Worm (Caenorhabditis elegans) whole organism, young adult: ENCODE results near the gene srlf-37.

Experiments used
- D2030.7 ChIP-seq: fragments of 200-800 bp; sonication (Bioruptor generic); IDR thresholded peaks from 2 replicates; pipeline ENCODE4 v1.3.6; 2022; ENCODE audit warnings: missing genetic modification reagents, missing genetic modification characterization, missing compliant biosample characterization
- F23B12.7 ChIP-seq: sonication (generic microtip); optimal IDR thresholded peaks from 2 replicates; lab custom pipeline; 2017; ENCODE audit warnings: missing genetic modification characterization, mild to moderate bottlenecking, missing compliant biosample characterization, antibody characterized with exemption, moderate library complexity; ENCODE audit not compliant: insufficient read depth
- F37B4.10 ChIP-seq: fragments of 200-800 bp; sonication (Bioruptor generic); IDR thresholded peaks from 2 replicates; pipeline ENCODE4 v1.3.6; 2022; ENCODE audit warnings: missing genetic modification characterization, missing compliant biosample characterization
- F39B2.1 ChIP-seq: fragments of 200-800 bp; sonication (Bioruptor generic); IDR thresholded peaks from 2 replicates; pipeline ENCODE4 v1.3.6; 2022; ENCODE audit warnings: missing genetic modification reagents, missing genetic modification characterization, missing compliant biosample characterization
- F55B11.4 ChIP-seq: sonication (generic microtip); optimal IDR thresholded peaks from 2 replicates; lab custom pipeline; 2016; ENCODE audit warnings: missing compliant biosample characterization, missing genetic modification characterization, borderline replicate concordance; ENCODE audit not compliant: insufficient read depth
- K12H6.12 ChIP-seq: fragments of 200-800 bp; sonication (Bioruptor generic); optimal IDR thresholded peaks from 2 replicates; lab custom pipeline; 2018; ENCODE audit warnings: mild to moderate bottlenecking, missing genetic modification characterization, missing compliant biosample characterization
- Y53F4B.3 ChIP-seq: fragments of 200-800 bp; sonication (Bioruptor generic); IDR thresholded peaks from 2 replicates; pipeline ENCODE4 v1.3.6; 2022; ENCODE audit warnings: missing genetic modification reagents, missing genetic modification characterization, missing compliant biosample characterization
- Y53G8AR.9 ChIP-seq: fragments of 200-800 bp; sonication (Bioruptor generic); conservative IDR thresholded peaks from 2 replicates; pipeline ENCODE4 v1.3.6; 2022; ENCODE audit warnings: missing genetic modification reagents, missing genetic modification characterization, missing compliant biosample characterization
- ZK185.1 ChIP-seq: sonication (generic microtip); optimal IDR thresholded peaks from 2 replicates; lab custom pipeline; 2016; ENCODE audit warnings: mild to moderate bottlenecking, missing genetic modification characterization, missing compliant biosample characterization; ENCODE audit not compliant: poor library complexity, severe bottlenecking
- akir-1 ChIP-seq: fragments of 200-800 bp; sonication (Bioruptor generic); optimal IDR thresholded peaks from 2 replicates; lab custom pipeline; 2018; ENCODE audit warnings: mild to moderate bottlenecking, missing genetic modification characterization, moderate library complexity, missing compliant biosample characterization
- aptf-3 ChIP-seq: fragments of 200-800 bp; sonication (Bioruptor generic); IDR thresholded peaks from 2 replicates; pipeline ENCODE4 v1.3.6; 2022; ENCODE audit warnings: missing genetic modification characterization, missing compliant biosample characterization
- ccch-3 ChIP-seq: fragments of 200-800 bp; sonication (Bioruptor generic); optimal IDR thresholded peaks from 2 replicates; lab custom pipeline; 2018; ENCODE audit warnings: mild to moderate bottlenecking, missing genetic modification characterization, missing compliant biosample characterization
- ceh-27 ChIP-seq: fragments of 200-800 bp; sonication (Bioruptor generic); optimal IDR thresholded peaks from 2 replicates; lab custom pipeline; 2018; ENCODE audit warnings: mild to moderate bottlenecking, missing genetic modification characterization, moderate library complexity, missing compliant biosample characterization
- ceh-79 ChIP-seq: sonication (generic microtip); optimal IDR thresholded peaks from 2 replicates; lab custom pipeline; 2017; ENCODE audit warnings: mild to moderate bottlenecking, missing genetic modification characterization, missing compliant biosample characterization
- ceh-91 ChIP-seq: fragments of 200-800 bp; sonication (Bioruptor generic); IDR thresholded peaks from 2 replicates; pipeline ENCODE4 v1.3.6; 2022; ENCODE audit warnings: missing genetic modification reagents, missing genetic modification characterization, missing compliant biosample characterization
- chd-7 ChIP-seq: sonication (generic microtip); optimal IDR thresholded peaks from 2 replicates; lab custom pipeline; 2016; ENCODE audit warnings: mild to moderate bottlenecking, missing genetic modification characterization, moderate library complexity, missing compliant biosample characterization
- dox-1 ChIP-seq: fragments of 200-800 bp; sonication (Bioruptor generic); IDR thresholded peaks from 2 replicates; pipeline ENCODE4 v1.3.6; 2022; ENCODE audit warnings: missing genetic modification reagents, missing genetic modification characterization, missing compliant biosample characterization
- efl-1 ChIP-seq: fragments of 150-350 bp; optimal IDR thresholded peaks from 2 replicates; lab custom pipeline; 2014; ENCODE audit warnings: missing biosample characterization, missing genetic modification reagents, missing genetic modification characterization
- egl-44 ChIP-seq: fragments of 200-800 bp; sonication (Bioruptor generic); IDR thresholded peaks from 2 replicates; pipeline ENCODE4 v1.3.6; 2022; ENCODE audit warnings: missing genetic modification reagents, missing genetic modification characterization, missing compliant biosample characterization
- fkh-3 ChIP-seq: sonication (generic microtip); optimal IDR thresholded peaks from 2 replicates; lab custom pipeline; 2016; ENCODE audit warnings: mild to moderate bottlenecking, missing genetic modification characterization, missing compliant biosample characterization
- hlh-26 ChIP-seq: fragments of 200-800 bp; sonication (Bioruptor generic); conservative IDR thresholded peaks from 2 replicates; pipeline ENCODE4 v1.3.6; 2022; ENCODE audit warnings: missing genetic modification reagents, missing genetic modification characterization, missing compliant biosample characterization
- hmg-20 ChIP-seq: fragments of 200-800 bp; sonication (Bioruptor generic); IDR thresholded peaks from 2 replicates; pipeline ENCODE4 v1.3.6; 2022; ENCODE audit warnings: missing genetic modification reagents, missing genetic modification characterization, missing compliant biosample characterization
- lag-1 ChIP-seq: fragments of 200-800 bp; sonication (Bioruptor generic); IDR thresholded peaks from 2 replicates; pipeline ENCODE4 v1.3.6; 2022; ENCODE audit warnings: missing genetic modification reagents, missing genetic modification characterization, missing compliant biosample characterization
- lin-40 ChIP-seq: sonication (generic microtip); optimal IDR thresholded peaks from 2 replicates; lab custom pipeline; 2016; ENCODE audit warnings: missing genetic modification characterization, mild to moderate bottlenecking, missing compliant biosample characterization, missing genotype, missing genetic modification reagents
- lir-1 ChIP-seq: fragments of 200-800 bp; sonication (Bioruptor generic); conservative IDR thresholded peaks from 2 replicates; pipeline ENCODE4 v1.3.6; 2022; ENCODE audit warnings: missing genetic modification reagents, missing genetic modification characterization, missing compliant biosample characterization
- lsy-27 ChIP-seq: sonication (generic microtip); optimal IDR thresholded peaks from 2 replicates; lab custom pipeline; 2017; ENCODE audit warnings: missing genetic modification characterization, mild to moderate bottlenecking, missing compliant biosample characterization, antibody characterized with exemption, missing genotype, borderline replicate concordance; ENCODE audit not compliant: insufficient read depth
- madf-10 ChIP-seq: sonication (generic microtip); optimal IDR thresholded peaks from 2 replicates; lab custom pipeline; 2016; ENCODE audit warnings: mild to moderate bottlenecking, missing genetic modification characterization, missing compliant biosample characterization
- madf-6 ChIP-seq: fragments of 200-800 bp; sonication (Bioruptor generic); IDR thresholded peaks from 2 replicates; pipeline ENCODE4 v1.3.6; 2022; ENCODE audit warnings: missing genetic modification reagents, missing genetic modification characterization, missing compliant biosample characterization
- madf-8 ChIP-seq: fragments of 200-800 bp; sonication (Bioruptor generic); conservative IDR thresholded peaks from 2 replicates; pipeline ENCODE4 v1.3.6; 2022; ENCODE audit warnings: missing genetic modification reagents, missing genetic modification characterization, missing compliant biosample characterization
- mcd-1 ChIP-seq: fragments of 200-800 bp; sonication (Bioruptor generic); IDR thresholded peaks from 2 replicates; pipeline ENCODE4 v1.3.6; 2022; ENCODE audit warnings: missing genetic modification reagents, missing genetic modification characterization, missing compliant biosample characterization
- mes-4 ChIP-seq: sonication (generic microtip); optimal IDR thresholded peaks from 2 replicates; lab custom pipeline; 2016; ENCODE audit warnings: missing genotype, missing genetic modification characterization, missing compliant biosample characterization
- nhr-27 ChIP-seq: fragments of 200-800 bp; sonication (Bioruptor generic); optimal IDR thresholded peaks from 2 replicates; lab custom pipeline; 2018; ENCODE audit warnings: mild to moderate bottlenecking, missing genetic modification characterization, moderate library complexity, missing compliant biosample characterization
- nhr-80 ChIP-seq: sonication (generic microtip); optimal IDR thresholded peaks from 2 replicates; lab custom pipeline; 2016; ENCODE audit warnings: missing genetic modification characterization, missing compliant biosample characterization
- nhr-90 ChIP-seq: sonication (generic microtip); optimal IDR thresholded peaks from 2 replicates; lab custom pipeline; 2016; ENCODE audit warnings: missing genotype, mild to moderate bottlenecking, missing genetic modification characterization, missing compliant biosample characterization
- pha-4 ChIP-seq: fragments of 150-350 bp; sonication (generic microtip); optimal IDR thresholded peaks from 2 replicates; lab custom pipeline; 2014; ENCODE audit warnings: missing biosample characterization, missing genetic modification reagents, missing genetic modification characterization
- rec-8 ChIP-seq, 2 experiments: sonication (generic microtip); optimal IDR thresholded peaks; 2 replicates each; lab custom pipeline; 2016; ENCODE audit warnings: mild to moderate bottlenecking in 2 of 2, missing genetic modification characterization in 2 of 2, missing genetic modification reagents in 2 of 2, missing genotype in 2 of 2, missing biosample characterization in 1 of 2, missing compliant biosample characterization in 1 of 2, moderate library complexity in 1 of 2
- repo-1 ChIP-seq: sonication (generic microtip); optimal IDR thresholded peaks from 2 replicates; lab custom pipeline; 2017; ENCODE audit warnings: mild to moderate bottlenecking, missing genetic modification characterization, missing compliant biosample characterization
- snpc-1.1 ChIP-seq: sonication (generic microtip); optimal IDR thresholded peaks from 2 replicates; lab custom pipeline; 2017; ENCODE audit warnings: missing genetic modification characterization, mild to moderate bottlenecking, missing compliant biosample characterization, antibody characterized with exemption, moderate library complexity, missing genotype, missing genetic modification reagents; ENCODE audit not compliant: insufficient read depth
- snpc-3.4 ChIP-seq: sonication (generic microtip); optimal IDR thresholded peaks from 2 replicates; lab custom pipeline; 2017; ENCODE audit warnings: missing genetic modification characterization, mild to moderate bottlenecking, missing compliant biosample characterization, antibody characterized with exemption, moderate library complexity, missing genotype, missing genetic modification reagents
- sptf-2 ChIP-seq: fragments of 200-800 bp; sonication (Bioruptor generic); optimal IDR thresholded peaks from 2 replicates; lab custom pipeline; 2018; ENCODE audit warnings: mild to moderate bottlenecking, missing genetic modification characterization, missing compliant biosample characterization
- tlf-1 ChIP-seq: fragments of 200-800 bp; sonication (Bioruptor generic); optimal IDR thresholded peaks from 2 replicates; lab custom pipeline; 2018; ENCODE audit warnings: mild to moderate bottlenecking, missing genetic modification characterization, missing compliant biosample characterization
- unc-130 ChIP-seq: sonication (generic microtip); optimal IDR thresholded peaks from 2 replicates; lab custom pipeline; 2016; ENCODE audit warnings: missing genetic modification reagents, missing genetic modification characterization, missing compliant biosample characterization
- zfh-2 ChIP-seq: fragments of 200-800 bp; sonication (Bioruptor generic); conservative IDR thresholded peaks from 2 replicates; pipeline ENCODE4 v1.3.6; 2022; ENCODE audit warnings: missing genetic modification reagents, missing genetic modification characterization, missing compliant biosample characterization
- ztf-18 ChIP-seq: sonication (generic microtip); optimal IDR thresholded peaks from 2 replicates; lab custom pipeline; 2016; ENCODE audit warnings: missing genotype, mild to moderate bottlenecking, missing genetic modification characterization, missing compliant biosample characterization
- ztf-22 ChIP-seq: fragments of 200-800 bp; sonication (Bioruptor generic); optimal IDR thresholded peaks from 2 replicates; lab custom pipeline; 2018; ENCODE audit warnings: mild to moderate bottlenecking, missing genetic modification characterization, moderate library complexity, missing compliant biosample characterization

srlf-37 gene

ce11 chrV:638328-638727 is 34.3 kb upstream of the srlf-37 start, which contains the start of gene srj-37:
srj-37 (plus strand) TSS chrV:638628.
- TF ChIP-seq lir-1 (GFP tag; lab: Robert Waterston, UW): no peak
- TF ChIP-seq egl-44: no peak
- TF ChIP-seq ccch-3 (GFP tag; lab: Kevin White, UChicago): no peak

DNA sequence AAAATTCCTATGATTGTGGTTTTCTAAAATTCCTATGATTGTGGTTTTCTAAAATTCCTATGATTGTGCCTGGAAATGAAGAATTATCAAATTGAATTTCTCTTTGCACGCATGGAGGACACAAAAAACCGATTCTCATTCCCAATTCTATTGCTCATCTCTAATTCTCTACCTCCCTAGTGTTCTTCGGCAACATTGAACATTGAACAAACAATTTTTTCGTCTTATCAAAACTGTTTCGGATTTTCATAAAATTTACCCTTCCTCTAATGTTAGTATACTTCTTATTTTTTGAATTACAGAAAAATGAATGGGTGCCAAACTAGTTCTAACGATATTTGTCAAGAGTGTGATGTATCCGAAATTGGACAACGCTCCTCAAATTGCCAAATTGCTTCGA is 32.3 kb upstream of the srlf-37 start, which contains the start of gene pals-31:
Gene pals-31, plus strand, starts transcription at position 301 of the 400 bp plus-strand sequence.
- TF ChIP-seq lin-40 (no peak), F37B4.10 (no peak), ccch-3 (GFP tag; lab: Kevin White, UChicago) (no peak), lag-1 (GFP tag; lab: Robert Waterston, UW) (no peak), sptf-2 (no peak), lsy-27 (tag; lab: Kevin White, UChicago) (no peak), madf-10 (tag; lab: Kevin White, UChicago) (no peak)
- TF ChIP-seq, all 124 proteins: peak for 0

ce11 chrV:635630-636029 is 31.6 kb upstream of the srlf-37 start:
- TF ChIP-seq ceh-79 (tag; lab: Kevin White, UChicago) (no peak), Y53F4B.3 (GFP tag; lab: Robert Waterston, UW) (no peak), madf-8 (GFP tag; lab: Robert Waterston, UW) (no peak), pha-4 (tag; lab: Kevin White, UChicago) (no peak), nhr-27 (tag; lab: Kevin White, UChicago) (no peak), mcd-1 (GFP tag; lab: Robert Waterston, UW) (no peak), rec-8 (tag; optimal IDR thresholded peaks at IDR 0.05; lab: Kevin White, UChicago) (no peak), K12H6.12 (tag; lab: Kevin White, UChicago) (no peak), dox-1 (GFP tag; lab: Robert Waterston, UW) (peak; percentile 63), Y53G8AR.9 (GFP tag; lab: Robert Waterston, UW) (no peak), D2030.7 (GFP tag; lab: Robert Waterston, UW) (no peak), akir-1 (GFP tag; lab: Kevin White, UChicago) (no peak), nhr-80 (peak; percentile 88), unc-130 (no peak), ceh-27 (peak; percentile 13), F39B2.1 (GFP tag; lab: Robert Waterston, UW) (no peak), chd-7 (tag; lab: Kevin White, UChicago) (no peak), ztf-18 (tag; lab: Kevin White, UChicago) (no peak), tlf-1 (GFP tag; lab: Kevin White, UChicago) (no peak), madf-6 (no peak), nhr-90 (tag; lab: Kevin White, UChicago) (no peak), F55B11.4 (tag; lab: Kevin White, UChicago) (no peak), hlh-26 (GFP tag; lab: Robert Waterston, UW) (no peak), aptf-3 (GFP tag; lab: Robert Waterston, UW) (no peak), ceh-91 (GFP tag; lab: Robert Waterston, UW) (no peak), F23B12.7 (tag; lab: Kevin White, UChicago) (no peak), ZK185.1 (tag; lab: Kevin White, UChicago) (no peak), snpc-1.1 (tag; lab: Kevin White, UChicago) (peak; percentile 18), lin-40 (no peak), repo-1 (no peak), fkh-3 (tag; lab: Kevin White, UChicago) (no peak), mes-4 (tag; lab: Kevin White, UChicago) (no peak), zfh-2 (GFP tag; lab: Robert Waterston, UW) (no peak), efl-1 (no peak), hmg-20 (GFP tag; lab: Robert Waterston, UW) (no peak), ztf-22 (no peak), snpc-3.4 (no peak)
